Fruit fly (Drosophila melanogaster): ENCODE data around the gene CG12219.

The CG12219 gene

dm6 chrX:6340593-6341068 lies 39.5 kb upstream of the CG12219 start (continued):
- peak; percentile 35; the same call in 1 of the 3 replicates for TF ChIP-seq croc (GFP tag; conservative IDR thresholded peaks at IDR 0.05)
- no peak for TF ChIP-seq chinmo (GFP tag; IDR thresholded peaks at IDR 0.05; ENCODE audit: partially characterized antibody)
- TF ChIP-seq fd102C (GFP tag; optimal IDR thresholded peaks at IDR 0.05): no peak
- no peak for TF ChIP-seq HmgD (GFP tag; optimal IDR thresholded peaks at IDR 0.05)
- peak; percentile 64 for TF ChIP-seq CG17829 (tag; optimal IDR thresholded peaks at IDR 0.05)
- 0 out of 2 replicates have a peak, but pooled peaks have one; percentile 23 for TF ChIP-seq H2.0 (GFP tag; IDR thresholded peaks at IDR 0.05)
- peak; percentile 61 for TF ChIP-seq run (tag; optimal IDR thresholded peaks at IDR 0.05)
- peak; percentile 79 for TF ChIP-seq CG10209 (GFP tag; optimal IDR thresholded peaks at IDR 0.05)
- TF ChIP-seq Dbx (GFP tag; IDR thresholded peaks at IDR 0.05): no peak
- peak; percentile 26; the same call in 1 of the 2 replicates for TF ChIP-seq E2f1 (GFP tag; IDR thresholded peaks at IDR 0.05)
- peak; percentile 86 for TF ChIP-seq lab (GFP tag; optimal IDR thresholded peaks at IDR 0.05)
- TF ChIP-seq CG11695 (GFP tag; IDR thresholded peaks at IDR 0.05): peak; percentile 80; the same call in 2 of the 3 replicates
- TF ChIP-seq lilli (GFP tag; optimal IDR thresholded peaks at IDR 0.05): peak; percentile 52
- peak; percentile 39 for TF ChIP-seq CG12769 (tag; optimal IDR thresholded peaks at IDR 0.05)
- TF ChIP-seq az2 (GFP tag; optimal IDR thresholded peaks at IDR 0.05): peak; percentile 61
- no peak for TF ChIP-seq CG43689 (GFP tag; IDR thresholded peaks at IDR 0.05)
- TF ChIP-seq NK7.1 (GFP tag; optimal IDR thresholded peaks at IDR 0.05): no peak
- peak in 1 of 2 experiments; percentile 3 for TF ChIP-seq chif (GFP tag; optimal IDR thresholded peaks at IDR 0.05)
- no peak for TF ChIP-seq CG16779 (GFP tag; IDR thresholded peaks at IDR 0.05)
- TF ChIP-seq ham (GFP tag; IDR thresholded peaks at IDR 0.05): no peak
- TF ChIP-seq CG34376 (GFP tag; optimal IDR thresholded peaks at IDR 0.05): peak; percentile 64
- TF ChIP-seq Doc3 (GFP tag; IDR thresholded peaks at IDR 0.05; ENCODE audit: partially characterized antibody): no peak
- peak; percentile 53 for TF ChIP-seq CG8281 (tag; optimal IDR thresholded peaks at IDR 0.05)
- no peak for TF ChIP-seq NC2α (GFP tag; optimal IDR thresholded peaks at IDR 0.05)
- peak; percentile 89 for TF ChIP-seq Meics (GFP tag; optimal IDR thresholded peaks at IDR 0.05)
- TF ChIP-seq nerfin-2 (GFP tag; IDR thresholded peaks at IDR 0.05; ENCODE audit: partially characterized antibody): no peak
- peak; percentile 80 for TF ChIP-seq CG31441 (GFP tag; IDR thresholded peaks at IDR 0.05)
- TF ChIP-seq ase (GFP tag; IDR thresholded peaks at IDR 0.05): peak; percentile 62; the same call in 1 of the 3 replicates
- peak; percentile 11 for TF ChIP-seq CG12942 (GFP tag; optimal IDR thresholded peaks at IDR 0.05)
- TF ChIP-seq esg (GFP tag; conservative IDR thresholded peaks at IDR 0.05): peak; percentile 56
- no peak for TF ChIP-seq CG2129 (GFP tag; IDR thresholded peaks at IDR 0.05; ENCODE audit: partially characterized antibody)
- TF ChIP-seq Gsc (GFP tag; IDR thresholded peaks at IDR 0.05): no peak
- no peak for TF ChIP-seq slou (GFP tag; optimal IDR thresholded peaks at IDR 0.05)
- TF ChIP-seq Lhr (GFP tag; optimal IDR thresholded peaks at IDR 0.05): peak; percentile 38
- TF ChIP-seq Lpt (GFP tag; optimal IDR thresholded peaks at IDR 0.05): no peak
- TF ChIP-seq oc (tag; optimal IDR thresholded peaks at IDR 0.05): no peak
- no peak for TF ChIP-seq CG6791 (GFP tag; IDR thresholded peaks at IDR 0.05; ENCODE audit: partially characterized antibody)
- TF ChIP-seq CG3847 (GFP tag; IDR thresholded peaks at IDR 0.05): no peak; the same call in 1 of the 2 replicates
- peak; percentile 76 for TF ChIP-seq CG1233 (GFP tag; optimal IDR thresholded peaks at IDR 0.05)
- TF ChIP-seq Nf-YC (tag; optimal IDR thresholded peaks at IDR 0.05): peak; percentile 73
- no peak; the same call in 2 of the 3 replicates for TF ChIP-seq B-H1 (GFP tag; IDR thresholded peaks at IDR 0.05)
- peak; percentile 82 for TF ChIP-seq CG7372 (GFP tag; IDR thresholded peaks at IDR 0.05)
- TF ChIP-seq CG1024 (GFP tag; IDR thresholded peaks at IDR 0.05): 0 out of 2 replicates have a peak, but pooled peaks have one; percentile 3
- 0 out of 3 replicates have a peak, but pooled peaks have one; percentile 22 for TF ChIP-seq ci (GFP tag; IDR thresholded peaks at IDR 0.05)
- TF ChIP-seq fru (optimal IDR thresholded peaks at IDR 0.05): no peak
- no peak for TF ChIP-seq otp (GFP tag; IDR thresholded peaks at IDR 0.05)
- TF ChIP-seq Fer1 (GFP tag; optimal IDR thresholded peaks at IDR 0.05): peak; percentile 86
- peak; percentile 54; the same call in 1 of the 2 replicates for TF ChIP-seq ttk (GFP tag; IDR thresholded peaks at IDR 0.05)
- no peak for TF ChIP-seq gro (GFP tag; optimal IDR thresholded peaks at IDR 0.05)
- no peak for TF ChIP-seq pros (GFP tag; optimal IDR thresholded peaks at IDR 0.05)
- TF ChIP-seq zen2 (GFP tag; IDR thresholded peaks at IDR 0.05; ENCODE audit: partially characterized antibody): no peak
